Worm (Caenorhabditis elegans) whole organism, early embryonic: ENCODE measurements around the gene F56C4.2.

Source experiments
- B0310.2 ChIP-seq: sonication (generic microtip); optimal IDR thresholded peaks from 2 replicates; lab custom pipeline; 2016; ENCODE audit warnings: mild to moderate bottlenecking, missing genetic modification characterization, missing compliant biosample characterization
- F13C5.2 ChIP-seq: sonication (generic microtip); optimal IDR thresholded peaks from 2 replicates; lab custom pipeline; 2017; ENCODE audit warnings: mild to moderate bottlenecking, missing genetic modification characterization, inconsistent platforms, missing compliant biosample characterization
- aly-1 ChIP-seq: sonication (generic microtip); optimal IDR thresholded peaks from 2 replicates; lab custom pipeline; 2016; ENCODE audit warnings: missing genetic modification characterization, missing compliant biosample characterization
- ama-1 ChIP-seq: fragments of 150-350 bp; optimal IDR thresholded peaks from 2 replicates; lab custom pipeline; 2014
- ceh-13 ChIP-seq: fragments of 200-800 bp; sonication (Bioruptor generic); optimal IDR thresholded peaks from 2 replicates; lab custom pipeline; 2018; ENCODE audit warnings: mild to moderate bottlenecking, missing genetic modification characterization, missing compliant biosample characterization
- ceh-36 ChIP-seq: sonication (generic microtip); optimal IDR thresholded peaks from 2 replicates; lab custom pipeline; 2016; ENCODE audit warnings: missing genetic modification characterization, inconsistent platforms, missing compliant biosample characterization
- ets-7 ChIP-seq: sonication (generic microtip); optimal IDR thresholded peaks from 2 replicates; lab custom pipeline; 2016; ENCODE audit warnings: missing genotype, missing genetic modification characterization, missing compliant biosample characterization
- flt-1 ChIP-seq: fragments of 200-800 bp; sonication (Bioruptor generic); IDR thresholded peaks from 2 replicates; pipeline ENCODE4 v1.3.6; 2022; ENCODE audit warnings: missing genetic modification characterization, missing compliant biosample characterization
- hmbx-1 ChIP-seq: sonication (generic microtip); optimal IDR thresholded peaks from 2 replicates; lab custom pipeline; 2016; ENCODE audit warnings: mild to moderate bottlenecking, missing genetic modification characterization, missing compliant biosample characterization
- hmg-4 ChIP-seq: fragments of 200-800 bp; sonication (Bioruptor generic); optimal IDR thresholded peaks from 2 replicates; lab custom pipeline; 2018; ENCODE audit warnings: mild to moderate bottlenecking, missing genetic modification characterization, missing compliant biosample characterization
- hnd-1 ChIP-seq: sonication (generic microtip); optimal IDR thresholded peaks from 2 replicates; lab custom pipeline; 2016; ENCODE audit warnings: missing genetic modification characterization, missing compliant biosample characterization
- pes-1 ChIP-seq: fragments of 200-800 bp; sonication (Bioruptor generic); IDR thresholded peaks from 2 replicates; pipeline ENCODE4 v1.3.6; 2022; ENCODE audit warnings: missing genetic modification reagents, missing genetic modification characterization, missing compliant biosample characterization
- scrt-1 ChIP-seq: fragments of 200-800 bp; sonication (Bioruptor generic); IDR thresholded peaks from 2 replicates; pipeline ENCODE4 v1.3.6; 2022; ENCODE audit warnings: missing genetic modification characterization, missing compliant biosample characterization
- sea-1 ChIP-seq: fragments of 200-800 bp; sonication (Bioruptor generic); conservative IDR thresholded peaks from 2 replicates; pipeline ENCODE4 v1.3.6; 2022; ENCODE audit warnings: missing genetic modification characterization, missing compliant biosample characterization
- tbx-11 ChIP-seq: fragments of 200-800 bp; sonication (Bioruptor generic); IDR thresholded peaks from 2 replicates; pipeline ENCODE4 v1.3.6; 2022; ENCODE audit warnings: missing genetic modification characterization, missing compliant biosample characterization
- tbx-37 ChIP-seq: fragments of 200-800 bp; sonication (Bioruptor generic); conservative IDR thresholded peaks from 2 replicates; pipeline ENCODE4 v1.3.6; 2022; ENCODE audit warnings: missing genetic modification reagents, missing genetic modification characterization, missing compliant biosample characterization
- tra-4 ChIP-seq: sonication (generic microtip); optimal IDR thresholded peaks from 2 replicates; lab custom pipeline; 2017; ENCODE audit warnings: missing genetic modification characterization, missing compliant biosample characterization

F56C4.2 gene

ce11 chrIV:10609920-10610319 is 29.2 kb upstream of the F56C4.2 start:
- TF ChIP-seq tra-4 (tag; lab: Kevin White, UChicago) (no peak), hmg-4 (GFP tag; lab: Kevin White, UChicago) (no peak), hmbx-1 (tag; lab: Kevin White, UChicago) (no peak), pes-1 (GFP tag; lab: Robert Waterston, UW) (no peak), B0310.2 (tag; lab: Kevin White, UChicago) (no peak), ets-7 (tag; lab: Kevin White, UChicago) (no peak), tbx-37 (GFP tag; lab: Robert Waterston, UW) (no peak), ceh-13 (GFP tag; lab: Kevin White, UChicago) (no peak)

- TF ChIP-seq tbx-37 (GFP tag; lab: Robert Waterston, UW): no peak
- TF ChIP-seq B0310.2 (tag; lab: Kevin White, UChicago): no peak
- no peak for TF ChIP-seq ceh-36
- TF ChIP-seq F13C5.2 (tag; lab: Kevin White, UChicago): no peak
These were observed 26.8 kb upstream of the F56C4.2 start for ce11 chrIV:10612281-10612680.

ce11 chrIV:10614918-10615477 is 24.1 kb upstream of the F56C4.2 start, which contains the start of gene ptr-14:
Gene ptr-14 (plus strand): TSS chrIV:10615427.
- TF ChIP-seq ceh-13 (GFP tag; lab: Kevin White, UChicago) (no peak), ceh-36 (no peak), hmg-4 (GFP tag; lab: Kevin White, UChicago) (no peak), ama-1 (lab: Kevin White, UChicago) (no peak), hmbx-1 (tag; lab: Kevin White, UChicago) (no peak), hnd-1 (tag; lab: Kevin White, UChicago) (no peak), pes-1 (GFP tag; lab: Robert Waterston, UW) (no peak), sea-1 (GFP tag; lab: Robert Waterston, UW) (no peak)

- TF ChIP-seq tbx-37 (GFP tag; lab: Robert Waterston, UW) (no peak), hnd-1 (tag; lab: Kevin White, UChicago) (no peak), aly-1 (tag; lab: Kevin White, UChicago) (no peak), sea-1 (GFP tag; lab: Robert Waterston, UW) (no peak), ceh-13 (GFP tag; lab: Kevin White, UChicago) (no peak), hmg-4 (GFP tag; lab: Kevin White, UChicago) (no peak), tbx-11 (GFP tag; lab: Robert Waterston, UW) (no peak), scrt-1 (GFP tag; lab: Robert Waterston, UW) (no peak), F13C5.2 (tag; lab: Kevin White, UChicago) (no peak), ama-1 (lab: Kevin White, UChicago) (no peak), hmbx-1 (tag; lab: Kevin White, UChicago) (no peak), flt-1 (GFP tag; lab: Robert Waterston, UW) (no peak), tra-4 (tag; lab: Kevin White, UChicago) (no peak), ets-7 (tag; lab: Kevin White, UChicago) (no peak), pes-1 (GFP tag; lab: Robert Waterston, UW) (no peak), ceh-36 (no peak), B0310.2 (tag; lab: Kevin White, UChicago) (no peak)
These were observed 22.7 kb upstream of the F56C4.2 start for ce11 chrIV:10616366-10616765.

- TF ChIP-seq hmbx-1 (tag; lab: Kevin White, UChicago): no peak
- TF ChIP-seq aly-1 (tag; lab: Kevin White, UChicago): no peak
- TF ChIP-seq sea-1 (GFP tag; lab: Robert Waterston, UW): no peak
- TF ChIP-seq B0310.2 (tag; lab: Kevin White, UChicago): no peak
- no peak for TF ChIP-seq F13C5.2 (tag; lab: Kevin White, UChicago)
- no peak for TF ChIP-seq hnd-1 (tag; lab: Kevin White, UChicago)
- TF ChIP-seq ceh-13 (GFP tag; lab: Kevin White, UChicago): no peak
- no peak for TF ChIP-seq tra-4 (tag; lab: Kevin White, UChicago)
- TF ChIP-seq pes-1 (GFP tag; lab: Robert Waterston, UW): no peak
- no peak for TF ChIP-seq ama-1 (lab: Kevin White, UChicago)
These were observed 22.0 kb upstream of the F56C4.2 start for ce11 chrIV:10617099-10617498.

- no peak for TF ChIP-seq ets-7 (tag; lab: Kevin White, UChicago)
- no peak for TF ChIP-seq tra-4 (tag; lab: Kevin White, UChicago)
- TF ChIP-seq tbx-11 (GFP tag; lab: Robert Waterston, UW): no peak
- TF ChIP-seq sea-1 (GFP tag; lab: Robert Waterston, UW): no peak
- no peak for TF ChIP-seq F13C5.2 (tag; lab: Kevin White, UChicago)
- TF ChIP-seq scrt-1 (GFP tag; lab: Robert Waterston, UW): no peak
- no peak for TF ChIP-seq ama-1 (lab: Kevin White, UChicago)
- no peak for TF ChIP-seq tbx-37 (GFP tag; lab: Robert Waterston, UW)
- no peak for TF ChIP-seq hnd-1 (tag; lab: Kevin White, UChicago)
- no peak for TF ChIP-seq B0310.2 (tag; lab: Kevin White, UChicago)
- TF ChIP-seq aly-1 (tag; lab: Kevin White, UChicago): no peak
- TF ChIP-seq pes-1 (GFP tag; lab: Robert Waterston, UW): no peak
- TF ChIP-seq flt-1 (GFP tag; lab: Robert Waterston, UW): no peak
- no peak for TF ChIP-seq ceh-36
These were observed 18.3 kb upstream of the F56C4.2 start, which contains the start of gene R09H10.7 for ce11 chrIV:10620811-10621210. Gene R09H10.7 (plus strand): TSS chrIV:10621111.

ce11 chrIV:10628724-10629123 is 10.4 kb upstream of the F56C4.2 start, which contains the start of gene R09H10.5:
Gene R09H10.5 (minus strand): TSS chrIV:10628829.
- no peak for TF ChIP-seq scrt-1 (GFP tag; lab: Robert Waterston, UW)
- no peak for TF ChIP-seq B0310.2 (tag; lab: Kevin White, UChicago)
- TF ChIP-seq hmg-4 (GFP tag; lab: Kevin White, UChicago): no peak
- TF ChIP-seq tbx-11 (GFP tag; lab: Robert Waterston, UW): no peak
- no peak for TF ChIP-seq ets-7 (tag; lab: Kevin White, UChicago)
- no peak for TF ChIP-seq ama-1 (lab: Kevin White, UChicago)
- TF ChIP-seq sea-1 (GFP tag; lab: Robert Waterston, UW): no peak
- no peak for TF ChIP-seq flt-1 (GFP tag; lab: Robert Waterston, UW)
- TF ChIP-seq F13C5.2 (tag; lab: Kevin White, UChicago): no peak
- TF ChIP-seq tbx-37 (GFP tag; lab: Robert Waterston, UW): no peak
- TF ChIP-seq hnd-1 (tag; lab: Kevin White, UChicago): no peak
- TF ChIP-seq tra-4 (tag; lab: Kevin White, UChicago): no peak
- no peak for TF ChIP-seq aly-1 (tag; lab: Kevin White, UChicago)
- no peak for TF ChIP-seq ceh-36
- no peak for TF ChIP-seq pes-1 (GFP tag; lab: Robert Waterston, UW)
- no peak for TF ChIP-seq hmbx-1 (tag; lab: Kevin White, UChicago)
